Fruit fly (Drosophila melanogaster) whole organism, wandering third instar larva: Measurements from ENCODE around the gene CG31174.

ENCODE experiments used
- Abd-B ChIP-seq: fragments of >200 bp; optimal IDR thresholded peaks from 2 replicates; lab custom pipeline; 2017; ENCODE audit warnings: missing biosample characterization, missing genetic modification characterization
- CG9705 ChIP-seq: fragments of 200-800 bp; sonication (Bioruptor generic); optimal IDR thresholded peaks from 2 replicates; lab custom pipeline; 2018; ENCODE audit warnings: missing biosample characterization, mild to moderate bottlenecking, missing genetic modification characterization
- Dfd ChIP-seq: fragments of >200 bp; optimal IDR thresholded peaks from 2 replicates; lab custom pipeline; 2017; ENCODE audit warnings: missing biosample characterization, missing genetic modification characterization
- Hr78 ChIP-seq: fragments of >200 bp; optimal IDR thresholded peaks from 2 replicates; lab custom pipeline; 2017; ENCODE audit warnings: missing biosample characterization, missing genetic modification characterization
- N ChIP-seq: fragments of >200 bp; optimal IDR thresholded peaks from 2 replicates; lab custom pipeline; 2018; ENCODE audit warnings: missing biosample characterization, missing external identifiers, missing genetic modification characterization
- br ChIP-seq: fragments of 200-800 bp; sonication (Bioruptor generic); optimal IDR thresholded peaks from 2 replicates; lab custom pipeline; 2016; ENCODE audit warnings: missing biosample characterization, missing genetic modification characterization
- ey ChIP-seq: fragments of 200-800 bp; sonication (Bioruptor generic); optimal IDR thresholded peaks from 2 replicates; lab custom pipeline; 2016; ENCODE audit warnings: missing biosample characterization, missing genetic modification characterization
- fru ChIP-seq: fragments of 200-800 bp; sonication (Bioruptor generic); optimal IDR thresholded peaks from 3 replicates; lab custom pipeline; 2016; ENCODE audit warnings: missing biosample characterization, mild to moderate bottlenecking, missing genetic modification characterization
- h ChIP-seq: fragments of 200-800 bp; sonication (Bioruptor generic); optimal IDR thresholded peaks from 3 replicates; lab custom pipeline; 2016; ENCODE audit warnings: missing biosample characterization, mild to moderate bottlenecking, missing genetic modification characterization
- lola ChIP-seq: fragments of >200 bp; optimal IDR thresholded peaks from 2 replicates; lab custom pipeline; 2017; ENCODE audit warnings: missing biosample characterization, missing genetic modification characterization
- pan ChIP-seq: fragments of >200 bp; optimal IDR thresholded peaks from 2 replicates; lab custom pipeline; 2017
- psq ChIP-seq: fragments of 200-800 bp; sonication (Bioruptor generic); optimal IDR thresholded peaks from 3 replicates; lab custom pipeline; 2017; ENCODE audit warnings: missing biosample characterization, mild to moderate bottlenecking, missing genetic modification characterization, moderate library complexity
- rgr ChIP-seq: fragments of 200-800 bp; sonication (Bioruptor generic); optimal IDR thresholded peaks from 3 replicates; lab custom pipeline; 2016; ENCODE audit warnings: missing biosample characterization, mild to moderate bottlenecking, missing genetic modification characterization
- tai ChIP-seq: sonication (Bioruptor generic); optimal IDR thresholded peaks from 2 replicates; lab custom pipeline; 2016; ENCODE audit warnings: missing biosample characterization, missing genetic modification characterization

- TF ChIP-seq Abd-B (GFP tag; lab: Kevin White, UChicago) (no peak), fru (GFP tag; lab: Kevin White, UChicago) (no peak), Dfd (no peak), rgr (no peak), br (GFP tag; lab: Kevin White, UChicago) (no peak), lola (GFP tag; lab: Kevin White, UChicago) (no peak), psq (GFP tag; lab: Kevin White, UChicago) (no peak), CG9705 (GFP tag; lab: Kevin White, UChicago) (no peak), N (GFP tag; lab: Kevin White, UChicago) (no peak), tai (GFP tag; lab: Kevin White, UChicago) (no peak), pan (lab: Kevin White, UChicago) (no peak), h (GFP tag; lab: Kevin White, UChicago) (no peak), Hr78 (GFP tag; lab: Kevin White, UChicago) (no peak), ey (GFP tag; lab: Kevin White, UChicago) (no peak)
Measured at dm6 chr3R:21851592-21852578, 17.4 kb downstream of the CG31174 start.
